Fruit fly (Drosophila melanogaster) whole organism, embryonic: Measurements from ENCODE around the gene CG4597.

Source experiments
- Abd-B ChIP-seq: fragments of 200-800 bp; sonication (Bioruptor generic); optimal IDR thresholded peaks from 2 replicates; lab custom pipeline; 2018; ENCODE audit warnings: missing biosample characterization, mild to moderate bottlenecking, missing genetic modification characterization, moderate library complexity
- Atf-2 ChIP-seq: fragments of 200-800 bp; sonication (Bioruptor generic); optimal IDR thresholded peaks from 2 replicates; lab custom pipeline; 2016; ENCODE audit warnings: missing biosample characterization, missing genetic modification characterization
- CG10366 ChIP-seq: fragments of 200-800 bp; sonication (Bioruptor generic); IDR thresholded peaks from 2 replicates; pipeline ENCODE4 v1.3.6; 2022; ENCODE audit warnings: missing biosample characterization, missing genetic modification characterization
- CG10431 ChIP-seq: fragments of 200-800 bp; sonication (Bioruptor generic); optimal IDR thresholded peaks from 3 replicates; lab custom pipeline; 2018; ENCODE audit warnings: missing biosample characterization, mild to moderate bottlenecking, missing genetic modification characterization
- CG12391 ChIP-seq: fragments of 200-800 bp; sonication (Bioruptor generic); optimal IDR thresholded peaks from 3 replicates; lab custom pipeline; 2018; ENCODE audit warnings: missing biosample characterization, mild to moderate bottlenecking, missing genetic modification characterization, moderate library complexity
- CG14860 ChIP-seq: fragments of 200-800 bp; sonication (Bioruptor generic); IDR thresholded peaks from 3 replicates; pipeline ENCODE4 v1.3.6; 2022; ENCODE audit warnings: missing biosample characterization, missing genetic modification characterization; ENCODE audit not compliant: partially characterized antibody
- CG17359 ChIP-seq: fragments of 200-800 bp; sonication (Bioruptor generic); optimal IDR thresholded peaks from 3 replicates; lab custom pipeline; 2018; ENCODE audit warnings: missing biosample characterization, mild to moderate bottlenecking, missing genetic modification characterization, moderate library complexity
- CG2129 ChIP-seq: fragments of 200-800 bp; sonication (Bioruptor generic); IDR thresholded peaks from 2 replicates; pipeline ENCODE4 v1.3.6; 2022; ENCODE audit warnings: missing biosample characterization, missing genetic modification characterization; ENCODE audit not compliant: partially characterized antibody
- CG30403 ChIP-seq: fragments of 200-800 bp; sonication (Bioruptor generic); optimal IDR thresholded peaks from 3 replicates; lab custom pipeline; 2016; ENCODE audit warnings: missing biosample characterization, missing genetic modification characterization
- CG33557 ChIP-seq: fragments of 200-800 bp; sonication (Bioruptor generic); optimal IDR thresholded peaks from 2 replicates; lab custom pipeline; 2019; ENCODE audit warnings: missing biosample characterization, mild to moderate bottlenecking, missing genetic modification characterization, moderate library complexity
- CG4360 ChIP-seq: fragments of 200-800 bp; sonication (Bioruptor generic); IDR thresholded peaks from 2 replicates; pipeline ENCODE4 v1.3.6; 2022; ENCODE audit warnings: missing biosample characterization, missing genetic modification characterization
- CG5953 ChIP-seq: fragments of 200-800 bp; sonication (Bioruptor generic); IDR thresholded peaks from 2 replicates; pipeline ENCODE4 v1.3.6; 2022; ENCODE audit warnings: missing biosample characterization, missing genetic modification characterization
- CG6175 ChIP-seq: fragments of 200-800 bp; sonication (Bioruptor generic); IDR thresholded peaks from 3 replicates; pipeline ENCODE4 v1.3.6; 2022; ENCODE audit warnings: missing biosample characterization, missing genetic modification characterization
- CG7556 ChIP-seq: fragments of 200-800 bp; sonication (Bioruptor generic); optimal IDR thresholded peaks from 2 replicates; lab custom pipeline; 2017; ENCODE audit warnings: missing biosample characterization, mild to moderate bottlenecking, missing genetic modification characterization
- CG7745 ChIP-seq: fragments of 200-800 bp; sonication (Bioruptor generic); optimal IDR thresholded peaks from 2 replicates; lab custom pipeline; 2018; ENCODE audit warnings: missing biosample characterization, mild to moderate bottlenecking, missing genetic modification characterization, moderate library complexity
- CG8388 ChIP-seq: fragments of 200-800 bp; sonication (Bioruptor generic); optimal IDR thresholded peaks from 2 replicates; lab custom pipeline; 2019; ENCODE audit warnings: missing biosample characterization, mild to moderate bottlenecking, missing genetic modification characterization, moderate library complexity
- CG9817 ChIP-seq: fragments of 200-800 bp; sonication (Bioruptor generic); optimal IDR thresholded peaks from 2 replicates; lab custom pipeline; 2018; ENCODE audit warnings: missing biosample characterization, mild to moderate bottlenecking, missing genetic modification characterization, moderate library complexity
- CTCF ChIP-seq: fragments of 200-800 bp; sonication (Bioruptor generic); optimal IDR thresholded peaks from 2 replicates; lab custom pipeline; 2017; ENCODE audit warnings: missing biosample characterization, mild to moderate bottlenecking, missing genetic modification characterization, moderate library complexity
- Dad ChIP-seq: fragments of 200-800 bp; sonication (Bioruptor generic); optimal IDR thresholded peaks from 3 replicates; lab custom pipeline; 2016; ENCODE audit warnings: missing biosample characterization, missing genetic modification characterization
- Dip3 ChIP-seq: fragments of 200-800 bp; sonication (Bioruptor generic); optimal IDR thresholded peaks from 3 replicates; lab custom pipeline; 2016; ENCODE audit warnings: missing biosample characterization, missing genetic modification characterization
- Meics ChIP-seq: fragments of 200-800 bp; sonication (Bioruptor generic); optimal IDR thresholded peaks from 2 replicates; lab custom pipeline; 2017; ENCODE audit warnings: missing biosample characterization, mild to moderate bottlenecking, missing genetic modification characterization
- Mrtf ChIP-seq: fragments of 200-800 bp; sonication (Bioruptor generic); IDR thresholded peaks from 3 replicates; pipeline ENCODE4 v1.3.6; 2022; ENCODE audit warnings: missing biosample characterization, missing genetic modification characterization
- Nf-YB ChIP-seq: fragments of 200-800 bp; sonication (Bioruptor generic); optimal IDR thresholded peaks from 3 replicates; lab custom pipeline; 2019; ENCODE audit warnings: missing biosample characterization, mild to moderate bottlenecking, missing genetic modification characterization, moderate library complexity
- TFAM ChIP-seq: fragments of 200-800 bp; sonication (Bioruptor generic); optimal IDR thresholded peaks from 2 replicates; lab custom pipeline; 2017; ENCODE audit warnings: missing biosample characterization, missing genetic modification characterization, inconsistent platforms
- Trl ChIP-seq, 3 experiments: fragments of >200 bp in 2 of 3; fragments of 200-800 bp in 1 of 3; sonication (Bioruptor generic) in 1 of 3; optimal IDR thresholded peaks; 2 replicates in 1 of 3; 3 replicates in 2 of 3; lab custom pipeline; 2016 to 2017; ENCODE audit warnings: missing biosample characterization in 1 of 3, missing genetic modification characterization in 1 of 3
- ac ChIP-seq: fragments of 200-800 bp; sonication (Bioruptor generic); optimal IDR thresholded peaks from 3 replicates; lab custom pipeline; 2017; ENCODE audit warnings: missing biosample characterization, mild to moderate bottlenecking, missing genetic modification characterization
- bcd ChIP-seq: fragments of 200-800 bp; sonication (Bioruptor generic); optimal IDR thresholded peaks from 2 replicates; lab custom pipeline; 2017; ENCODE audit warnings: missing biosample characterization, mild to moderate bottlenecking, missing genetic modification characterization
- btn ChIP-seq: fragments of 200-800 bp; sonication (Bioruptor generic); optimal IDR thresholded peaks from 2 replicates; lab custom pipeline; 2016; ENCODE audit warnings: missing biosample characterization, missing genetic modification characterization
- ci ChIP-seq: fragments of 200-800 bp; sonication (Bioruptor generic); IDR thresholded peaks from 3 replicates; pipeline ENCODE4 v1.3.6; 2022; ENCODE audit warnings: missing biosample characterization, missing genetic modification characterization
- disco-r ChIP-seq: fragments of 200-800 bp; sonication (Bioruptor generic); optimal IDR thresholded peaks from 2 replicates; lab custom pipeline; 2016; ENCODE audit warnings: missing biosample characterization, missing genetic modification characterization
- dmrt99B ChIP-seq: fragments of 200-800 bp; sonication (Bioruptor generic); optimal IDR thresholded peaks from 2 replicates; lab custom pipeline; 2018; ENCODE audit warnings: missing biosample characterization, mild to moderate bottlenecking, missing genetic modification characterization, moderate library complexity
- dpn ChIP-seq, 2 experiments: fragments of 200-800 bp; sonication (Bioruptor generic); optimal IDR thresholded peaks; 3 replicates each; lab custom pipeline; 2016; ENCODE audit warnings: missing biosample characterization in 2 of 2, missing genetic modification characterization in 2 of 2
- fd64A ChIP-seq: fragments of 200-800 bp; sonication (Bioruptor generic); optimal IDR thresholded peaks from 3 replicates; lab custom pipeline; 2018; ENCODE audit warnings: missing biosample characterization, mild to moderate bottlenecking, missing genetic modification characterization
- ftz-f1 ChIP-seq: fragments of 200-800 bp; sonication (Bioruptor generic); optimal IDR thresholded peaks from 2 replicates; lab custom pipeline; 2016; ENCODE audit warnings: missing biosample characterization, missing genetic modification characterization
- hkb ChIP-seq, 2 experiments: fragments of 200-800 bp in 1 of 2; fragments of >200 bp in 1 of 2; sonication (Bioruptor generic) in 1 of 2; IDR thresholded peaks in 1 of 2; optimal IDR thresholded peaks in 1 of 2; 2 replicates each; pipeline versions ENCODE4 v1.3.6 to Lab custom; 2017 to 2022; ENCODE audit warnings: missing biosample characterization in 1 of 2, missing genetic modification characterization in 1 of 2
- knrl ChIP-seq: fragments of 200-800 bp; sonication (Bioruptor generic); IDR thresholded peaks from 3 replicates; pipeline ENCODE4 v1.3.6; 2022; ENCODE audit warnings: missing biosample characterization, missing genetic modification characterization; ENCODE audit not compliant: partially characterized antibody
- mam ChIP-seq: fragments of 200-800 bp; sonication (Bioruptor generic); optimal IDR thresholded peaks from 3 replicates; lab custom pipeline; 2016; ENCODE audit warnings: missing biosample characterization, missing genetic modification characterization
- nerfin-2 ChIP-seq: fragments of 200-800 bp; sonication (Bioruptor generic); IDR thresholded peaks from 2 replicates; pipeline ENCODE4 v1.3.6; 2022; ENCODE audit warnings: missing biosample characterization, missing genetic modification characterization; ENCODE audit not compliant: partially characterized antibody
- otp ChIP-seq: fragments of 200-800 bp; sonication (Bioruptor generic); IDR thresholded peaks from 3 replicates; pipeline ENCODE4, ENCODE4 v1.3.6; 2022; ENCODE audit warnings: missing biosample characterization, missing genetic modification characterization
- rib ChIP-seq: fragments of 200-800 bp; sonication (Bioruptor generic); IDR thresholded peaks from 2 replicates; pipeline ENCODE4 v1.3.6; 2022; ENCODE audit warnings: missing biosample characterization, missing genetic modification characterization
- run ChIP-seq: fragments of 200-800 bp; sonication (Bioruptor generic); optimal IDR thresholded peaks from 3 replicates; lab custom pipeline; 2018; ENCODE audit warnings: missing biosample characterization, mild to moderate bottlenecking, missing genetic modification characterization
- sc ChIP-seq, 3 experiments: fragments of >200 bp in 2 of 3; fragments of 200-800 bp in 1 of 3; sonication (Bioruptor generic) in 1 of 3; optimal IDR thresholded peaks; 2 replicates in 2 of 3; 3 replicates in 1 of 3; lab custom pipeline; 2017; ENCODE audit warnings: mild to moderate bottlenecking in 1 of 3, missing biosample characterization in 1 of 3, missing genetic modification characterization in 1 of 3, missing genetic modification reagents in 1 of 3
- sens-2 ChIP-seq: fragments of 200-800 bp; sonication (Bioruptor generic); IDR thresholded peaks from 2 replicates; pipeline ENCODE4 v1.3.6; 2022; ENCODE audit warnings: missing biosample characterization, missing genetic modification characterization
- slbo ChIP-seq: fragments of 200-800 bp; sonication (Bioruptor generic); IDR thresholded peaks from 2 replicates; pipeline ENCODE4 v1.3.6; 2022; ENCODE audit warnings: missing biosample characterization, missing genetic modification characterization
- sna ChIP-seq: fragments of 200-800 bp; sonication (Bioruptor generic); IDR thresholded peaks from 2 replicates; pipeline ENCODE4 v1.3.6; 2022; ENCODE audit warnings: missing biosample characterization, missing genetic modification characterization; ENCODE audit not compliant: partially characterized antibody
- tap ChIP-seq: fragments of 200-800 bp; optimal IDR thresholded peaks from 3 replicates; lab custom pipeline; 2019; ENCODE audit warnings: missing biosample characterization, mild to moderate bottlenecking, missing genetic modification characterization, moderate library complexity
- tio ChIP-seq: fragments of 200-800 bp; sonication (Bioruptor generic); optimal IDR thresholded peaks from 2 replicates; lab custom pipeline; 2017; ENCODE audit warnings: missing biosample characterization, missing genetic modification characterization, inconsistent platforms
- zf30C ChIP-seq: fragments of 200-800 bp; sonication (Bioruptor generic); optimal IDR thresholded peaks from 3 replicates; lab custom pipeline; 2018; ENCODE audit warnings: missing biosample characterization, mild to moderate bottlenecking, missing genetic modification characterization

The CG4597 gene

dm6 chr3L:5133704-5134430, 4.6 kb downstream of the CG4597 start, which contains the start of gene Yod1 (continued):
- TF ChIP-seq sc (optimal IDR thresholded peaks at IDR 0.05; lab: Kevin White, UChicago) (no peak), sc (GFP tag; optimal IDR thresholded peaks at IDR 0.05; lab: Kevin White, UChicago) (no peak), tap (tag; lab: Kevin White, UChicago) (no peak), CG6175 (GFP tag; lab: Robert Waterston, UW) (no peak), CG7556 (GFP tag; lab: Kevin White, UChicago) (no peak), zf30C (GFP tag; lab: Kevin White, UChicago) (no peak), TFAM (no peak), otp (no peak), mam (GFP tag; lab: Kevin White, UChicago) (no peak), dpn (GFP tag; optimal IDR thresholded peaks at IDR 0.05; lab: Kevin White, UChicago) (no peak), sens-2 (GFP tag; lab: Robert Waterston, UW) (no peak), slbo (GFP tag; lab: Robert Waterston, UW) (no peak), fd64A (no peak), tio (GFP tag; lab: Kevin White, UChicago) (no peak), Nf-YB (GFP tag; lab: Kevin White, UChicago) (no peak), CG8388 (GFP tag; lab: Kevin White, UChicago) (no peak), hkb (optimal IDR thresholded peaks at IDR 0.05; lab: Kevin White, UChicago) (no peak), hkb (GFP tag; IDR thresholded peaks at IDR 0.05; lab: Robert Waterston, UW) (no peak), Dad (GFP tag; lab: Kevin White, UChicago) (no peak), bcd (GFP tag; lab: Kevin White, UChicago) (no peak), CG7745 (tag; lab: Kevin White, UChicago) (no peak), CG12391 (tag; lab: Kevin White, UChicago) (peak; percentile 18), btn (GFP tag; lab: Kevin White, UChicago) (no peak), Dip3 (GFP tag; lab: Kevin White, UChicago) (no peak), dmrt99B (tag; lab: Kevin White, UChicago) (no peak), run (tag; lab: Kevin White, UChicago) (no peak), CG5953 (GFP tag; lab: Robert Waterston, UW) (no peak), CG33557 (GFP tag; lab: Kevin White, UChicago) (no peak), CG17359 (tag; lab: Kevin White, UChicago) (no peak), disco-r (GFP tag; lab: Kevin White, UChicago) (no peak), rib (GFP tag; lab: Robert Waterston, UW) (no peak), Abd-B (GFP tag; lab: Kevin White, UChicago) (no peak), CG10366 (no peak), ac (GFP tag; lab: Kevin White, UChicago) (no peak), CG4360 (GFP tag; lab: Robert Waterston, UW) (peak; percentile 42; the same call in 1 of the 2 replicates), CG10431 (no peak), CG14860 (GFP tag; lab: Robert Waterston, UW) (peak; percentile 62; the same call in 1 of the 3 replicates), Atf-2 (GFP tag; lab: Kevin White, UChicago) (no peak), nerfin-2 (GFP tag; lab: Robert Waterston, UW) (peak; percentile 69; the same call in 1 of the 2 replicates), ci (GFP tag; lab: Robert Waterston, UW) (no peak), CG2129 (GFP tag; lab: Robert Waterston, UW) (peak; percentile 21; the same call in 1 of the 2 replicates), ftz-f1 (no peak), CG9817 (no peak), CG30403 (GFP tag; lab: Kevin White, UChicago) (no peak), CTCF (GFP tag; lab: Kevin White, UChicago) (peak; percentile 63), knrl (GFP tag; lab: Robert Waterston, UW) (peak; percentile 62), Mrtf (GFP tag; lab: Robert Waterston, UW) (no peak), sna (peak; percentile 77), Meics (GFP tag; lab: Kevin White, UChicago) (no peak), Trl (optimal IDR thresholded peaks at IDR 0.05; lab: Kevin White, UChicago) (no peak), Trl (GFP tag; optimal IDR thresholded peaks at IDR 0.05; lab: Kevin White, UChicago) (no peak)
